Worm (Caenorhabditis elegans): ENCODE results near the gene F35A5.1.

F35A5.1 gene

ce11 chrX:3858355-3858754 lies 51.1 kb downstream of the F35A5.1 start:
- TF ChIP-seq med-1 (GFP tag; optimal IDR thresholded peaks at IDR 0.05; ENCODE audit: insufficient read depth) (no peak), ztf-29 (GFP tag; IDR thresholded peaks at IDR 0.05) (no peak), T22C8.4 (GFP tag; IDR thresholded peaks at IDR 0.05) (no peak), flt-1 (GFP tag; IDR thresholded peaks at IDR 0.05) (no peak), ref-1 (GFP tag; conservative IDR thresholded peaks at IDR 0.05) (no peak), ztf-23 (GFP tag; IDR thresholded peaks at IDR 0.05) (no peak), cog-1 (tag; optimal IDR thresholded peaks at IDR 0.05) (no peak), tab-1 (GFP tag; IDR thresholded peaks at IDR 0.05) (no peak), klf-2 (GFP tag; conservative IDR thresholded peaks at IDR 0.05) (no peak)

DNA sequence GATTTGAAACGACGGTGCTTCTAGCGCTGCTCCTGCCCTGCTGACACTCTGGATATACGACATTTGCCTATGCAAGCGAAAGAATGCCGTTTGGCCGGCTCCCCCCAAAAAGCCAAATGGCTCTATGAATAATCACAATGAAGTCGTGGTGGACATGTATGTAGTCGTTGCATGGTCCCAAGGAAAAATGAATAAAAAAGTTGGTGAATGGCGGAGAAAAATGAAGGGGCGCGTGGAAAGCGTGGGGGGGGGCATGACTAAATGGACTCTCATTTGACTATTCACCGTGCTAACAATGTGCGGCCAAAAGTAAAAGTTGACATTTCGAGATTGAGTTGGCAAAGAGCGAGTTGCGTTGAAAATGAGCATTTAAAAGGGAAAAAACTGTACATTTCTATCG lies 52.2 kb downstream of the F35A5.1 start:
- TF ChIP-seq ztf-23 (GFP tag; IDR thresholded peaks at IDR 0.05) (no peak), klf-2 (GFP tag; conservative IDR thresholded peaks at IDR 0.05) (no peak), med-1 (GFP tag; optimal IDR thresholded peaks at IDR 0.05; ENCODE audit: insufficient read depth) (no peak), ztf-29 (GFP tag; IDR thresholded peaks at IDR 0.05) (no peak), cog-1 (tag; optimal IDR thresholded peaks at IDR 0.05) (no peak)

DNA sequence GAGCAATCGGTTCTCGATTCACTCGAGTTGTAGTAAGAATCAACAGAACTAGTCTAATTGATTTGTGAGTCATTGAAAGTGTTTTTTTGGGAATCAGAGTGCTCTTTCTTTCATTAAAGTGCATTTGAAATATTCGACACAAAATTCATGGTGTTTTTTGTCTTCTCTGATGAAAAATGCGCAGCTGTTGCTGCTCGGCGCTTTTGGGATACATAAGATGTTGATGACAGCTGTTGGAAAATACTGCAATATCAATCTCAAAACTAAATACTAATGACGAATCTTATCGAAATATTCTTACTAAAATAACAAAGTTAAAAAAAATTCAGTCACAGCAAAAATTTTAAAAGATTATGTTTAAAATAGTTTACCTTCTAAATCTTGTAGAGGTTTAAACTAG lies 54.0 kb downstream of the F35A5.1 start:
- TF ChIP-seq cog-1 (tag; optimal IDR thresholded peaks at IDR 0.05) (no peak), T22C8.4 (GFP tag; IDR thresholded peaks at IDR 0.05) (no peak), ref-1 (GFP tag; conservative IDR thresholded peaks at IDR 0.05) (no peak), ztf-29 (GFP tag; IDR thresholded peaks at IDR 0.05) (no peak), tab-1 (GFP tag; IDR thresholded peaks at IDR 0.05) (no peak), flt-1 (GFP tag; IDR thresholded peaks at IDR 0.05) (no peak), klf-2 (GFP tag; conservative IDR thresholded peaks at IDR 0.05) (no peak), med-1 (GFP tag; optimal IDR thresholded peaks at IDR 0.05; ENCODE audit: insufficient read depth) (no peak), ztf-23 (GFP tag; IDR thresholded peaks at IDR 0.05) (no peak)

All from whole organism, midembryonic.